Fruit fly (Drosophila melanogaster): ENCODE measurements around the gene mRRF2.

mRRF2 gene

dm6 chr3R:22632181-22632580 is 18.7 kb downstream of the mRRF2 start:
- no peak for TF ChIP-seq noc (tag; optimal IDR thresholded peaks at IDR 0.05)

- no peak for TF ChIP-seq noc (tag; optimal IDR thresholded peaks at IDR 0.05)
These were observed 19.5 kb downstream of the mRRF2 start for dm6 chr3R:22632980-22633379.

dm6 chr3R:22634549-22635410 is 21.3 kb downstream of the mRRF2 start:
- no peak for TF ChIP-seq noc (tag; optimal IDR thresholded peaks at IDR 0.05)

dm6 chr3R:22635684-22636566 is 22.4 kb downstream of the mRRF2 start:
- TF ChIP-seq noc (tag; optimal IDR thresholded peaks at IDR 0.05), result peak; percentile 30

dm6 chr3R:22636567-22636889 is 23.0 kb downstream of the mRRF2 start:
- TF ChIP-seq noc (tag; optimal IDR thresholded peaks at IDR 0.05), result no peak

- TF ChIP-seq noc (tag; optimal IDR thresholded peaks at IDR 0.05), result no peak
These were observed 25.2 kb downstream of the mRRF2 start for dm6 chr3R:22638604-22639238.

- no peak for TF ChIP-seq noc (tag; optimal IDR thresholded peaks at IDR 0.05)
These were observed 25.9 kb downstream of the mRRF2 start, which contains the start of the genes loco and wake for dm6 chr3R:22639239-22639858. TSS of gene loco (minus strand) at chr3R:22639387. TSS of gene wake (plus strand) at chr3R:22639808.

dm6 chr3R:22649859-22650258 is 36.4 kb downstream of the mRRF2 start:
- no peak for TF ChIP-seq noc (tag; optimal IDR thresholded peaks at IDR 0.05)

- TF ChIP-seq noc (tag; optimal IDR thresholded peaks at IDR 0.05), result no peak
These were observed 49.6 kb downstream of the mRRF2 start for dm6 chr3R:22663115-22663514.

- TF ChIP-seq noc (tag; optimal IDR thresholded peaks at IDR 0.05), result no peak
These were observed 50.8 kb downstream of the mRRF2 start for dm6 chr3R:22664274-22664673.
